Fruit fly (Drosophila melanogaster): Measurements from ENCODE around the gene Blimp-1.

DNA sequence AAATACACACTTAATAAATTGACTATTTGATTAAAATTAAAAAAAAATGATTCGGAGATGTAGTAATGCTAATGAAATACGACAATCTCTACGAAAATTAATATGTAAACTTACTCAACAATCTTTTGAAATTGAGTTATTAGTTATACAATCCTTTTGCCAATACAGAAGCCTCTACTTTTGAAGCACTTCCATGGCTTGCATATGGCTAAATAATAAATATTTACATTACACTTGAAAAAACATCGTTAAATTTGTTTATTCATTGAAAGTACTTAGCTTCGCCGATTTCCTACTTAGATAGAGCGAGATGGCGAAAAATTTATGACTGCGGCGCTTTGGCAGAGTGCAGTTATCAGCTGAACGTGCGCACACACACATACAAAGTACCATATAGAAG, 9.9 kb downstream of the Blimp-1 start:
- TF ChIP-seq EcR (GFP tag; optimal IDR thresholded peaks at IDR 0.05) (no peak), CG8478 (optimal IDR thresholded peaks at IDR 0.05) (no peak), usp (GFP tag; optimal IDR thresholded peaks at IDR 0.05) (no peak)

Measured in whole organism.